Worm (Caenorhabditis elegans) whole organism, L2 larva: ENCODE data around the gene Y47D7A.17.
A peak's percentile ranks its signal among the peaks of the same experiment; 100 is the strongest.

Experiments used
- C34F6.9 ChIP-seq: fragments of 150-350 bp; optimal IDR thresholded peaks from 2 replicates; lab custom pipeline; 2014; ENCODE audit warnings: missing biosample characterization, missing genetic modification characterization
- R02D3.7 ChIP-seq: fragments of 150-350 bp; optimal IDR thresholded peaks from 2 replicates; lab custom pipeline; 2014; ENCODE audit warnings: missing biosample characterization, missing genetic modification characterization
- Y55F3AM.14 ChIP-seq: fragments of 200-800 bp; sonication (Bioruptor generic); optimal IDR thresholded peaks from 2 replicates; lab custom pipeline; 2018; ENCODE audit warnings: mild to moderate bottlenecking, missing genetic modification characterization, missing compliant biosample characterization
- ZK546.5 ChIP-seq: sonication (generic microtip); optimal IDR thresholded peaks from 2 replicates; lab custom pipeline; 2017; ENCODE audit warnings: missing biosample characterization, missing genetic modification characterization
- alr-1 ChIP-seq: fragments of 150-350 bp; optimal IDR thresholded peaks from 2 replicates; lab custom pipeline; 2014; ENCODE audit warnings: missing biosample characterization, missing genetic modification characterization
- aly-2 ChIP-seq: fragments of 150-350 bp; optimal IDR thresholded peaks from 2 replicates; lab custom pipeline; 2014; ENCODE audit warnings: missing biosample characterization, missing genetic modification characterization
- blmp-1 ChIP-seq: sonication (generic microtip); optimal IDR thresholded peaks from 2 replicates; lab custom pipeline; 2017; ENCODE audit warnings: missing genetic modification characterization, mild to moderate bottlenecking, missing compliant biosample characterization, antibody characterized with exemption, moderate library complexity; ENCODE audit not compliant: insufficient read depth
- ceh-16 ChIP-seq: fragments of 150-350 bp; optimal IDR thresholded peaks from 2 replicates; lab custom pipeline; 2014; ENCODE audit warnings: missing biosample characterization, missing genetic modification characterization
- ceh-82 ChIP-seq: fragments of 150-350 bp; optimal IDR thresholded peaks from 2 replicates; lab custom pipeline; 2014; ENCODE audit warnings: missing biosample characterization, missing genetic modification characterization
- crh-2 ChIP-seq: sonication (generic microtip); optimal IDR thresholded peaks from 2 replicates; lab custom pipeline; 2017; ENCODE audit warnings: missing biosample characterization, missing genetic modification characterization
- dmd-4 ChIP-seq: sonication (generic microtip); optimal IDR thresholded peaks from 2 replicates; lab custom pipeline; 2017; ENCODE audit warnings: missing biosample characterization, missing genetic modification characterization
- elt-1 ChIP-seq: fragments of 150-350 bp; optimal IDR thresholded peaks from 2 replicates; lab custom pipeline; 2014; ENCODE audit warnings: missing biosample characterization, missing genetic modification characterization
- elt-3 ChIP-seq: sonication (generic microtip); optimal IDR thresholded peaks from 2 replicates; lab custom pipeline; 2017; ENCODE audit warnings: missing biosample characterization, missing genetic modification characterization
- fos-1 ChIP-seq: fragments of 150-350 bp; optimal IDR thresholded peaks from 2 replicates; lab custom pipeline; 2014; ENCODE audit warnings: missing biosample characterization, missing genetic modification characterization
- gmeb-1 ChIP-seq: fragments of 150-350 bp; optimal IDR thresholded peaks from 2 replicates; lab custom pipeline; 2014; ENCODE audit warnings: missing biosample characterization, missing genetic modification characterization
- lin-11 ChIP-seq: fragments of 150-350 bp; sonication (generic microtip); optimal IDR thresholded peaks from 2 replicates; lab custom pipeline; 2014; ENCODE audit warnings: missing biosample characterization, missing genetic modification characterization, inconsistent platforms, mixed read lengths
- lin-39 ChIP-seq: fragments of 150-350 bp; optimal IDR thresholded peaks from 2 replicates; lab custom pipeline; 2014; ENCODE audit warnings: missing biosample characterization, missing genetic modification reagents, missing genetic modification characterization
- lsy-2 ChIP-seq, 2 experiments: fragments of 150-350 bp in 1 of 2; sonication (generic microtip) in 1 of 2; optimal IDR thresholded peaks; 2 replicates each; lab custom pipeline; 2014 to 2017; ENCODE audit warnings: missing biosample characterization in 2 of 2, missing genetic modification characterization in 2 of 2
- mab-5 ChIP-seq: fragments of 150-350 bp; optimal IDR thresholded peaks from 2 replicates; lab custom pipeline; 2014; ENCODE audit warnings: missing biosample characterization, missing genetic modification characterization
- nhr-10 ChIP-seq: sonication (generic microtip); optimal IDR thresholded peaks from 2 replicates; lab custom pipeline; 2017; ENCODE audit warnings: missing biosample characterization, missing genetic modification characterization
- nhr-11 ChIP-seq: fragments of 150-350 bp; optimal IDR thresholded peaks from 2 replicates; lab custom pipeline; 2014; ENCODE audit warnings: missing biosample characterization, missing genetic modification characterization
- nhr-12 ChIP-seq: fragments of 150-350 bp; optimal IDR thresholded peaks from 2 replicates; lab custom pipeline; 2014; ENCODE audit warnings: missing biosample characterization, missing genetic modification characterization
- nhr-129 ChIP-seq: fragments of 150-350 bp; optimal IDR thresholded peaks from 2 replicates; lab custom pipeline; 2014; ENCODE audit warnings: missing biosample characterization, missing genetic modification characterization
- nhr-21 ChIP-seq: fragments of 150-350 bp; optimal IDR thresholded peaks from 2 replicates; lab custom pipeline; 2014; ENCODE audit warnings: missing biosample characterization, missing genetic modification characterization
- nhr-237 ChIP-seq: fragments of 150-350 bp; optimal IDR thresholded peaks from 2 replicates; lab custom pipeline; 2014; ENCODE audit warnings: missing biosample characterization, missing genetic modification characterization
- nhr-25 ChIP-seq: fragments of 150-350 bp; sonication (generic microtip); optimal IDR thresholded peaks from 3 replicates; lab custom pipeline; 2014; ENCODE audit warnings: missing biosample characterization, missing genetic modification characterization
- nhr-77 ChIP-seq: fragments of 150-350 bp; optimal IDR thresholded peaks from 2 replicates; lab custom pipeline; 2014; ENCODE audit warnings: missing biosample characterization, missing genetic modification characterization
- skn-1 ChIP-seq: sonication (generic microtip); optimal IDR thresholded peaks from 2 replicates; lab custom pipeline; 2017; ENCODE audit warnings: missing biosample characterization, missing genetic modification characterization
- sma-3 ChIP-seq: sonication (generic microtip); optimal IDR thresholded peaks from 2 replicates; lab custom pipeline; 2016; ENCODE audit warnings: missing genetic modification reagents, missing genetic modification characterization, missing compliant biosample characterization
- snpc-4 ChIP-seq: fragments of 150-350 bp; optimal IDR thresholded peaks from 2 replicates; lab custom pipeline; 2014; ENCODE audit warnings: missing biosample characterization, missing genetic modification characterization
- unc-39 ChIP-seq: fragments of 150-350 bp; optimal IDR thresholded peaks from 2 replicates; lab custom pipeline; 2014; ENCODE audit warnings: missing biosample characterization, missing genetic modification characterization
- unc-55 ChIP-seq: fragments of 150-350 bp; sonication (generic microtip); optimal IDR thresholded peaks from 3 replicates; lab custom pipeline; 2014; ENCODE audit warnings: missing biosample characterization, missing genetic modification reagents, missing genetic modification characterization
- zag-1 ChIP-seq: fragments of 150-350 bp; optimal IDR thresholded peaks from 2 replicates; lab custom pipeline; 2014; ENCODE audit warnings: missing biosample characterization, missing genetic modification characterization

The Y47D7A.17 gene

DNA sequence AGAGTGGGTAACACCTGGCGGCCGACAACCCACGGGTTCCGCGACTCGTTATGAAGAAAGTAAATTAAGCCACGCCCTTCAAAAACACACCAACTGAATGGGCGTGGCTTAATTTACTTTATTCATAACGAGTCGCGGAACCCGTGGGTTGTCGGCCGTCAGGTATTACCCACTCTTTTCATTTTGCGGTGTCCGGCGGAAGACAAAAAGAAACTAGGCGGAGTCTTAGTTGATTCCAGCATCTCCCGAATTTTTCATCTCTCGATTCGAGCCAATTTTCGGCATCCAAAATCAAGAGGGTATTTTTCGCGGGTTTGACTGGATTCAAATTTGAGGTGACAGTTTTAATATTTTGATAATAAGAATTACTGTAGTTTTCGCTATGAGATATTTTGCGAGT lies 36.0 kb upstream of the Y47D7A.17 start:
- TF ChIP-seq skn-1 (tag; lab: Kevin White, UChicago) (no peak), unc-39 (tag; lab: Kevin White, UChicago) (no peak), nhr-25 (tag; lab: Kevin White, UChicago) (no peak), blmp-1 (tag; lab: Kevin White, UChicago) (no peak), lin-11 (no peak), dmd-4 (tag; lab: Kevin White, UChicago) (no peak), Y55F3AM.14 (no peak), nhr-11 (tag; lab: Kevin White, UChicago) (no peak), unc-55 (GFP tag; lab: Kevin White, UChicago) (no peak)

- TF ChIP-seq nhr-129 (no peak), nhr-21 (tag; lab: Kevin White, UChicago) (no peak), skn-1 (tag; lab: Kevin White, UChicago) (no peak), snpc-4 (no peak), nhr-12 (no peak), elt-3 (tag; lab: Kevin White, UChicago) (no peak), ceh-16 (tag; lab: Kevin White, UChicago) (no peak), fos-1 (tag; lab: Kevin White, UChicago) (peak; percentile 58)
Measured at ce11 chrV:4442749-4443381, 31.3 kb upstream of the Y47D7A.17 start, which contains the start of gene rft-1. rft-1 (minus strand) TSS chrV:4443223.

DNA sequence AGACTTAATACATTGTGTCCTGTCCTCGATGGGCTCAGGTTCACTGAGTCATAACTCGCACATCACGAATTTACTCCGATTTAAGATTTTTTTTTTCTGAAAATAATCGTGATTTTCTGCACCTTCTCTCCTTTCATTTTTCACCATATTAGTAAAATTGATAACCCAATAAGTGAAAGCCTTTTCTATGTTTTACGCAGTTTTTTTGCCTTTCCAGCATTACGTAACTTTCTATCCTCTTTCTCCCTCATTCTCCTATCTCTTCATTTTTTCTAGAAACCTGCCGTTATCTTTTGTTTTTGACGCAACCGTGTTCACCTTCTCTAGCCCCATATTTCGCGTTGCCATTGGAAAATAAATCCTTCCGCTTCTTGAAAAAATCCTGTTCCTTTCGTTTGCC lies 25.6 kb upstream of the Y47D7A.17 start:
- no peak for TF ChIP-seq alr-1 (tag; lab: Kevin White, UChicago)
- TF ChIP-seq aly-2, result no peak
- peak; percentile 17 for TF ChIP-seq nhr-25 (tag; lab: Kevin White, UChicago)
- TF ChIP-seq C34F6.9 (tag; lab: Kevin White, UChicago), result no peak
- TF ChIP-seq nhr-77 (tag; lab: Kevin White, UChicago), result no peak
- peak; percentile 61 for TF ChIP-seq blmp-1 (tag; lab: Kevin White, UChicago)

DNA sequence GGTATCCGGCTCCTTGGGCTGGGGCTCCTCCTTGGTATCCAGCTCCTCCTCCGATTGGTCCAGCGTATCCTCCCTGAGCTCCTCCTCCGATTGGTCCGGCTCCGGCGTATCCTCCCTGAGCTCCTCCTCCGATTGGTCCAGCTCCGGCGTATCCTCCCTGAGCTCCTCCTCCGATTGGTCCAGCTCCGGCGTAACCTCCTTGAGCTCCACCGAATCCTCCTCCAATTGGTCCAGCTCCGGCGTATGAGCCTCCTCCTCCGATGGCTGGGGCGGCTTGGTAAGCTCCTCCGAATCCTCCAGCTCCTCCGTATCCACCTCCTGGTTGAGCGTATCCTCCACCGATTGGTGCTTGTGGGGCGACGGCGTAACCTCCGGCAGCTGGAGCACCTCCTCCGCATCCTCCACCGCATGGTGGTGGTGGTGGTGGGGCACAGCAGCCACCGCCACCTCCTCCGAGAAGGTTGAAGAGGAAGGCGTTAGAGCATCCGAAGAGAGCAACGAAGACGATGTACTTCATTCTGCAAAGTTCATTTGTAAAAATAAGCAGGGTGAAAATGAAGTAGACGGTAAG lies 23.9 kb upstream of the Y47D7A.17 start, which contains the start of gene Y47D7A.13:
Gene Y47D7A.13 (minus strand): TSS at position 517 of the 571 bp plus-strand sequence.
- no peak for TF ChIP-seq sma-3 (GFP tag; lab: Kevin White, UChicago)
- no peak for TF ChIP-seq zag-1 (tag; lab: Kevin White, UChicago)
- TF ChIP-seq ceh-16 (tag; lab: Kevin White, UChicago), result no peak
- TF ChIP-seq R02D3.7 (tag; lab: Kevin White, UChicago), result no peak
- no peak for TF ChIP-seq snpc-4
- no peak for TF ChIP-seq nhr-237 (tag; lab: Kevin White, UChicago)
- no peak for TF ChIP-seq elt-1
- no peak for TF ChIP-seq aly-2
- no peak for TF ChIP-seq Y55F3AM.14
- TF ChIP-seq C34F6.9 (tag; lab: Kevin White, UChicago), result no peak
- TF ChIP-seq crh-2, result no peak
- no peak for TF ChIP-seq nhr-129
- TF ChIP-seq lin-39 (tag; lab: Kevin White, UChicago), result no peak
- TF ChIP-seq lsy-2 (tag; optimal IDR thresholded peaks at IDR 0.05; lab: Kevin White, UChicago), result no peak
- TF ChIP-seq elt-3 (tag; lab: Kevin White, UChicago), result no peak
- TF ChIP-seq dmd-4 (tag; lab: Kevin White, UChicago), result no peak
- no peak for TF ChIP-seq ZK546.5 (tag; lab: Kevin White, UChicago)
- no peak for TF ChIP-seq fos-1 (tag; lab: Kevin White, UChicago)
- no peak for TF ChIP-seq mab-5 (tag; lab: Kevin White, UChicago)

DNA sequence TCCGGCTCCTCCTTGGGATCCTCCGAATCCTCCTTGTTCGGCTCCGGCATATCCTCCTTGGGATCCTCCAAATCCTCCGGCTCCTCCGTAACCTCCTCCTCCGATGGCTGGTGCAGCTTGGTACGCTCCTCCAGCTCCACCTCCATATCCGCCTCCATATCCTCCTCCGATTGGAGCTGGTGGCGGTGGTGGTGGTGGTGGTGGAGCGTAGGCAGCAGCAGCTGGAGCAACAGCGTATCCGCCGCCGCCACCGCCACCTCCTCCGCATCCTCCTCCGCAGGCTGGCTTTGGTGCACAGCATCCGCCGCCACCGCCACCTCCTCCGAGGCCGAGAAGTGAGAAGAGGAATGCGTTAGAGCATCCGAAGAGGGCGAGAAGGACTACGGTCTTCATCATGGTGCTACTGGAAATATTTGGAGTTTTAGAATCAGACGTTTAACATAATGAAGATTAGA lies 21.2 kb upstream of the Y47D7A.17 start, which contains the start of gene Y47D7A.15:
Gene Y47D7A.15 (minus strand): TSS at position 405 of the 455 bp plus-strand sequence.
- no peak for TF ChIP-seq ceh-82 (tag; lab: Kevin White, UChicago)
- no peak for TF ChIP-seq gmeb-1
- TF ChIP-seq nhr-12, result no peak
- no peak for TF ChIP-seq nhr-10 (tag; lab: Kevin White, UChicago)
- TF ChIP-seq C34F6.9 (tag; lab: Kevin White, UChicago), result no peak
- no peak for TF ChIP-seq sma-3 (GFP tag; lab: Kevin White, UChicago)
- no peak for TF ChIP-seq nhr-77 (tag; lab: Kevin White, UChicago)
- no peak for TF ChIP-seq Y55F3AM.14
